ENCODE assay signal across 2 worm cellular contexts in genomic region chrIII:12202437-12202836, ce11.
TF ChIP-seq lines count a peak whose summit lies in the region.

Gene osm-12, minus strand, starts transcription at chrIII:12202537.

TF ChIP-seq in whole organism, L1 larva, 84 proteins besides CTCF, POLR2A, EP300 and RAD21:
- TF ChIP-seq fkh-8 (tag; optimal IDR thresholded peaks at IDR 0.05; lab: Kevin White, UChicago): peak; percentile 3
- TF ChIP-seq nhr-47 (tag; optimal IDR thresholded peaks at IDR 0.05; lab: Kevin White, UChicago): no peak
- TF ChIP-seq mep-1 (tag; optimal IDR thresholded peaks at IDR 0.05; lab: Kevin White, UChicago): no peak
- TF ChIP-seq dpl-1 (GFP tag; optimal IDR thresholded peaks at IDR 0.05; lab: Kevin White, UChicago): no peak

TF ChIP-seq in whole organism, L4 larva, 104 proteins besides CTCF, POLR2A, EP300 and RAD21:
- TF ChIP-seq zip-11 (GFP tag; IDR thresholded peaks at IDR 0.05; lab: Robert Waterston, UW): no peak
- no peak for TF ChIP-seq mdl-1 (tag; optimal IDR thresholded peaks at IDR 0.05; lab: Kevin White, UChicago)
- peak; percentile 71 for TF ChIP-seq aha-1 (tag; lab: Kevin White, UChicago)
- TF ChIP-seq lir-3 (tag; optimal IDR thresholded peaks at IDR 0.05; lab: Kevin White, UChicago): no peak
- no peak for TF ChIP-seq T26A8.4 (GFP tag; IDR thresholded peaks at IDR 0.05; lab: Robert Waterston, UW)
- TF ChIP-seq dve-1 (tag; optimal IDR thresholded peaks at IDR 0.05; lab: Kevin White, UChicago; ENCODE audit: insufficient read depth): no peak
- TF ChIP-seq daf-8 (GFP tag; IDR thresholded peaks at IDR 0.05; lab: Robert Waterston, UW): no peak

Comparison
In these comparisons a context has a peak if more than half of its experiments do, and no peak if none do; other contexts are left out.
1. Of the 29 proteins assayed by ChIP-seq in both whole organism, L4 larva and whole organism, L1 larva: peak only in whole organism, L4 larva: aha-1; only in whole organism, L1 larva: none; in both: none; in neither: 28.